Fruit fly (Drosophila melanogaster) whole organism, embryonic: ENCODE data around the gene CG42487.

Source experiments
- Bteb2 ChIP-seq: fragments of 200-800 bp; sonication (Bioruptor generic); optimal IDR thresholded peaks from 2 replicates; lab custom pipeline; 2016; ENCODE audit warnings: missing biosample characterization, missing genetic modification characterization
- CG10267 ChIP-seq: fragments of 200-800 bp; sonication (Bioruptor generic); optimal IDR thresholded peaks from 2 replicates; lab custom pipeline; 2018; ENCODE audit warnings: missing biosample characterization, mild to moderate bottlenecking, missing genetic modification characterization, moderate library complexity
- CG11723 ChIP-seq: fragments of 200-800 bp; sonication (Bioruptor generic); optimal IDR thresholded peaks from 2 replicates; lab custom pipeline; 2017; ENCODE audit warnings: missing biosample characterization, mild to moderate bottlenecking, missing genetic modification characterization
- CG13287 ChIP-seq: fragments of 200-800 bp; sonication (Bioruptor generic); IDR thresholded peaks from 2 replicates; pipeline ENCODE4 v1.3.6; 2022; ENCODE audit warnings: missing biosample characterization, missing genetic modification characterization; ENCODE audit not compliant: partially characterized antibody
- CG13424 ChIP-seq: fragments of 200-800 bp; sonication (Bioruptor generic); optimal IDR thresholded peaks from 2 replicates; lab custom pipeline; 2019; ENCODE audit warnings: missing biosample characterization, mild to moderate bottlenecking, missing genetic modification characterization, moderate library complexity
- CG13894 ChIP-seq: fragments of 200-800 bp; sonication (Bioruptor generic); optimal IDR thresholded peaks from 3 replicates; lab custom pipeline; 2018; ENCODE audit warnings: missing biosample characterization, mild to moderate bottlenecking, missing genetic modification characterization, moderate library complexity
- CG1603 ChIP-seq: fragments of 200-800 bp; sonication (Bioruptor generic); optimal IDR thresholded peaks from 2 replicates; lab custom pipeline; 2019; ENCODE audit warnings: missing biosample characterization, mild to moderate bottlenecking, missing genetic modification characterization, moderate library complexity
- CG17385 ChIP-seq: fragments of 200-800 bp; sonication (Bioruptor generic); optimal IDR thresholded peaks from 3 replicates; lab custom pipeline; 2018; ENCODE audit warnings: missing biosample characterization, mild to moderate bottlenecking, missing genetic modification characterization
- CG17802 ChIP-seq: fragments of 200-800 bp; sonication (Bioruptor generic); optimal IDR thresholded peaks from 2 replicates; lab custom pipeline; 2018; ENCODE audit warnings: missing biosample characterization, mild to moderate bottlenecking, missing genetic modification characterization, moderate library complexity
- CG18262 ChIP-seq: fragments of 200-800 bp; optimal IDR thresholded peaks from 3 replicates; lab custom pipeline; 2019; ENCODE audit warnings: missing biosample characterization, mild to moderate bottlenecking, missing genetic modification characterization, moderate library complexity
- CG18476 ChIP-seq: fragments of 200-800 bp; sonication (Bioruptor generic); optimal IDR thresholded peaks from 2 replicates; lab custom pipeline; 2016; ENCODE audit warnings: missing biosample characterization, mild to moderate bottlenecking, missing genetic modification characterization
- CG34224 ChIP-seq: fragments of 200-800 bp; sonication (Bioruptor generic); IDR thresholded peaks from 3 replicates; pipeline ENCODE4 v1.3.6; 2022; ENCODE audit warnings: missing biosample characterization, missing genetic modification characterization; ENCODE audit not compliant: partially characterized antibody
- CG5953 ChIP-seq: fragments of 200-800 bp; sonication (Bioruptor generic); IDR thresholded peaks from 2 replicates; pipeline ENCODE4 v1.3.6; 2022; ENCODE audit warnings: missing biosample characterization, missing genetic modification characterization
- CG6654 ChIP-seq: fragments of 200-800 bp; sonication (Bioruptor generic); optimal IDR thresholded peaks from 2 replicates; lab custom pipeline; 2017; ENCODE audit warnings: missing biosample characterization, mild to moderate bottlenecking, missing genetic modification characterization
- CG8089 ChIP-seq: fragments of 200-800 bp; sonication (Bioruptor generic); optimal IDR thresholded peaks from 3 replicates; lab custom pipeline; 2016; ENCODE audit warnings: missing biosample characterization, missing genetic modification characterization
- CG8924 ChIP-seq: fragments of 200-800 bp; optimal IDR thresholded peaks from 3 replicates; lab custom pipeline; 2019; ENCODE audit warnings: missing biosample characterization, mild to moderate bottlenecking, missing genetic modification characterization, moderate library complexity
- Dip2 ChIP-seq: fragments of 200-800 bp; sonication (Bioruptor generic); IDR thresholded peaks from 2 replicates; pipeline ENCODE4 v1.3.6; 2022; ENCODE audit warnings: missing biosample characterization, missing genetic modification characterization
- Dip3 ChIP-seq: fragments of 200-800 bp; sonication (Bioruptor generic); optimal IDR thresholded peaks from 3 replicates; lab custom pipeline; 2016; ENCODE audit warnings: missing biosample characterization, missing genetic modification characterization
- Dll ChIP-seq: fragments of 200-800 bp; sonication (Bioruptor generic); IDR thresholded peaks from 4 replicates; pipeline ENCODE4 v1.3.6; 2022; ENCODE audit warnings: missing biosample characterization, missing genetic modification characterization; ENCODE audit not compliant: partially characterized antibody
- Doc2 ChIP-seq: fragments of 200-800 bp; sonication (Bioruptor generic); IDR thresholded peaks from 2 replicates; pipeline ENCODE4 v1.3.6; 2022; ENCODE audit warnings: missing biosample characterization, missing genetic modification characterization
- E2f2 ChIP-seq: fragments of 200-800 bp; sonication (Bioruptor generic); IDR thresholded peaks from 2 replicates; pipeline ENCODE4 v1.3.6; 2022; ENCODE audit warnings: missing biosample characterization, missing genetic modification characterization
- Ets65A ChIP-seq: fragments of 200-800 bp; sonication (Bioruptor generic); peaks from one replicate; lab custom pipeline; 2016; ENCODE audit warnings: missing biosample characterization, missing genetic modification characterization
- Fer2 ChIP-seq: fragments of 200-800 bp; sonication (Bioruptor generic); optimal IDR thresholded peaks from 2 replicates; lab custom pipeline; 2018; ENCODE audit warnings: missing biosample characterization, mild to moderate bottlenecking, missing genetic modification characterization, moderate library complexity
- Hand ChIP-seq: fragments of 200-800 bp; sonication (Bioruptor generic); optimal IDR thresholded peaks from 2 replicates; lab custom pipeline; 2017; ENCODE audit warnings: mild to moderate bottlenecking, missing biosample characterization, missing genetic modification reagents, missing genetic modification characterization
- Hmr ChIP-seq: fragments of 200-800 bp; sonication (Bioruptor generic); optimal IDR thresholded peaks from 3 replicates; lab custom pipeline; 2017; ENCODE audit warnings: mild to moderate bottlenecking, missing biosample characterization, missing genetic modification reagents, missing genetic modification characterization
- Hr39 ChIP-seq: fragments of >200 bp; optimal IDR thresholded peaks from 2 replicates; lab custom pipeline; 2017
- Lpt ChIP-seq: fragments of >200 bp; optimal IDR thresholded peaks from 2 replicates; lab custom pipeline; 2018; ENCODE audit warnings: missing biosample characterization, missing genetic modification characterization
- Meics ChIP-seq: fragments of 200-800 bp; sonication (Bioruptor generic); optimal IDR thresholded peaks from 2 replicates; lab custom pipeline; 2017; ENCODE audit warnings: missing biosample characterization, mild to moderate bottlenecking, missing genetic modification characterization
- Scr ChIP-seq: fragments of 200-800 bp; sonication (Bioruptor generic); IDR thresholded peaks from 2 replicates; pipeline ENCODE4 v1.3.6; 2022; ENCODE audit warnings: missing biosample characterization, missing genetic modification characterization; ENCODE audit not compliant: partially characterized antibody
- Sox100B ChIP-seq: fragments of 200-800 bp; sonication (Bioruptor generic); optimal IDR thresholded peaks from 3 replicates; lab custom pipeline; 2018; ENCODE audit warnings: missing biosample characterization, mild to moderate bottlenecking, missing genetic modification characterization
- Trl ChIP-seq, 3 experiments: fragments of >200 bp in 2 of 3; fragments of 200-800 bp in 1 of 3; sonication (Bioruptor generic) in 1 of 3; optimal IDR thresholded peaks; 2 replicates in 1 of 3; 3 replicates in 2 of 3; lab custom pipeline; 2016 to 2017; ENCODE audit warnings: missing biosample characterization in 1 of 3, missing genetic modification characterization in 1 of 3
- ara ChIP-seq: fragments of 200-800 bp; sonication (Bioruptor generic); IDR thresholded peaks from 2 replicates; pipeline ENCODE4 v1.3.6; 2022; ENCODE audit warnings: missing biosample characterization, missing genetic modification characterization
- cas ChIP-seq: fragments of 200-800 bp; sonication (Bioruptor generic); IDR thresholded peaks from 2 replicates; pipeline ENCODE4 v1.3.6; 2022; ENCODE audit warnings: missing biosample characterization, missing genetic modification characterization
- da ChIP-seq: fragments of 200-800 bp; sonication (Bioruptor generic); optimal IDR thresholded peaks from 2 replicates; lab custom pipeline; 2016; ENCODE audit warnings: missing biosample characterization, missing genetic modification characterization
- danr ChIP-seq: fragments of 200-800 bp; sonication (Bioruptor generic); IDR thresholded peaks from 2 replicates; pipeline ENCODE4 v1.3.6; 2022; ENCODE audit warnings: missing biosample characterization, missing genetic modification characterization
- dmrt99B ChIP-seq: fragments of 200-800 bp; sonication (Bioruptor generic); optimal IDR thresholded peaks from 2 replicates; lab custom pipeline; 2018; ENCODE audit warnings: missing biosample characterization, mild to moderate bottlenecking, missing genetic modification characterization, moderate library complexity
- en ChIP-seq: fragments of 200-800 bp; sonication (Bioruptor generic); optimal IDR thresholded peaks from 2 replicates; lab custom pipeline; 2016; ENCODE audit warnings: missing biosample characterization, missing genetic modification characterization
- fd96Cb ChIP-seq: fragments of 200-800 bp; sonication (Bioruptor generic); optimal IDR thresholded peaks from 2 replicates; lab custom pipeline; 2018; ENCODE audit warnings: missing biosample characterization, mild to moderate bottlenecking, missing genetic modification characterization, moderate library complexity
- fru ChIP-seq: fragments of >200 bp; optimal IDR thresholded peaks from 2 replicates; lab custom pipeline; 2017
- hth ChIP-seq: fragments of >200 bp; optimal IDR thresholded peaks from 2 replicates; lab custom pipeline; 2017; ENCODE audit warnings: inconsistent platforms
- knrl ChIP-seq: fragments of 200-800 bp; sonication (Bioruptor generic); IDR thresholded peaks from 3 replicates; pipeline ENCODE4 v1.3.6; 2022; ENCODE audit warnings: missing biosample characterization, missing genetic modification characterization; ENCODE audit not compliant: partially characterized antibody
- pan ChIP-seq, 4 experiments: fragments of >200 bp in 3 of 4; fragments of 200-800 bp in 1 of 4; sonication (Bioruptor generic) in 1 of 4; optimal IDR thresholded peaks in 3 of 4; IDR thresholded peaks in 1 of 4; 2 replicates each; pipeline versions ENCODE4 v1.3.6 to Lab custom; 2017 to 2022; ENCODE audit warnings: missing biosample characterization in 2 of 4, missing genetic modification characterization in 2 of 4, mixed read lengths in 1 of 4
- pnt ChIP-seq: fragments of 200-800 bp; sonication (Bioruptor generic); optimal IDR thresholded peaks from 3 replicates; lab custom pipeline; 2016; ENCODE audit warnings: missing biosample characterization, missing genetic modification characterization
- rib ChIP-seq: fragments of 200-800 bp; sonication (Bioruptor generic); IDR thresholded peaks from 2 replicates; pipeline ENCODE4 v1.3.6; 2022; ENCODE audit warnings: missing biosample characterization, missing genetic modification characterization
- sd ChIP-seq: fragments of 200-800 bp; sonication (Bioruptor generic); optimal IDR thresholded peaks from 3 replicates; lab custom pipeline; 2018; ENCODE audit warnings: missing biosample characterization, mild to moderate bottlenecking, missing genetic modification characterization, moderate library complexity
- sens-2 ChIP-seq: fragments of 200-800 bp; sonication (Bioruptor generic); IDR thresholded peaks from 2 replicates; pipeline ENCODE4 v1.3.6; 2022; ENCODE audit warnings: missing biosample characterization, missing genetic modification characterization
- ssp ChIP-seq: fragments of 200-800 bp; sonication (Bioruptor generic); IDR thresholded peaks from 2 replicates; pipeline ENCODE4 v1.3.6; 2022; ENCODE audit warnings: missing biosample characterization, missing genetic modification characterization
- zf30C ChIP-seq: fragments of 200-800 bp; sonication (Bioruptor generic); optimal IDR thresholded peaks from 3 replicates; lab custom pipeline; 2018; ENCODE audit warnings: missing biosample characterization, mild to moderate bottlenecking, missing genetic modification characterization

The CG42487 gene

DNA sequence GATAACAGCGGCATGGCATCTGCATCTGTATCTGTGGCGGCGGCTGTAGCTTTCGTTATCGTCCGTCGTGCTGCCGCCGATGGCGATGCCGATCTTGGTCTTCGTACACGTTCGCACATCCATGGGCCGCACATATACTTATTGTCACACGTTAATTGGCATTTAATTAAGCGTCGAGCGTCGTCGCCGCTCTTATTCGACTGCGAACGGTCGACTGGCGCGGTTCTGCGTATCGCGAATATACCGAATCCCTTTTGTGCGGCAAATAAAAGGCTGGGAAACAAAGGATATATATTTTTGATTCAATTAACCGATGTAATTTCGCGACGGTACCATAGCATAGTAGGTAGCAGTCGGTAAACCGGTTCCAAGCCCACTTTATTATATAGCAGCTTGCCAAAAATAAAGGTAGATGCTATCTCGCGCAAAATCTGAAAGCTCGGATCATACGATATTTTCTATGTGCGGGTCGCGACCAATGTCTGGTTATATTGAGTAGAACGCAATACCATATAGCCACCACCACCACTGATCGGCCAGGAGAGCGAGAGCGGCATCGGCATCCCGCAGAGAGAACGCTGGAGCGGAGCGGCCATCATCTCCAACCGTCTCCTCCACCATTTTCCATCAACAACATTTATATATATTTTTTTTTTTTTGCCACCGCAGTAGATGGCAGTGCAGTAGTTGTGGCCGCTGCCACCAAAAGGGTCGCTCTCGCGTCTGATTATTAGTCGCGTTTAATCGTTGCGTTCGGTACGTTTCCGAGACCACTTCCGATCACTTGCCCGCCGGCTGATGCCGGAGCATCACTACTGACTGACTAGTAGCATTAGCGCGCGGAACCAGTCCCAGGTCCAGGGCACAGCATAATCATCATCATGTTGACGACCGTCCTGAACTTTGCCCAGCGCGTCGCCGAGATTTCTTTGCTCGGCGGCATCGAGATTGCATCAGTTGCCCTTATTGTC, 33.8 kb downstream of the CG42487 start, which contains the start of gene mino:
Gene mino, plus strand, starts transcription at position 192 of the 971 bp plus-strand sequence.
- TF ChIP-seq CG11723, result no peak
- no peak for TF ChIP-seq hth (lab: Kevin White, UChicago)
- TF ChIP-seq Fer2 (tag; lab: Kevin White, UChicago), result no peak
- no peak for TF ChIP-seq Dip3 (GFP tag; lab: Kevin White, UChicago)
- no peak for TF ChIP-seq cas (GFP tag; lab: Robert Waterston, UW)
- TF ChIP-seq Bteb2, result no peak
- no peak for TF ChIP-seq fru (lab: Kevin White, UChicago)
- no peak for TF ChIP-seq zf30C
- no peak for TF ChIP-seq ara (GFP tag; lab: Robert Waterston, UW)
- TF ChIP-seq ssp (GFP tag; lab: Robert Waterston, UW), result no peak
- 0 out of 3 replicates have a peak, but pooled peaks have one; percentile 16 for TF ChIP-seq CG34224 (GFP tag; lab: Robert Waterston, UW)
- peak in 1 of 2 experiments; percentile 62 for TF ChIP-seq Trl (optimal IDR thresholded peaks at IDR 0.05; lab: Kevin White, UChicago)
- no peak for TF ChIP-seq Trl (GFP tag; optimal IDR thresholded peaks at IDR 0.05; lab: Kevin White, UChicago)
- no peak for TF ChIP-seq pan (optimal IDR thresholded peaks at IDR 0.05; lab: Kevin White, UChicago)
- TF ChIP-seq pan (GFP tag; optimal IDR thresholded peaks at IDR 0.05 in 1 of 2, IDR thresholded peaks at IDR 0.05 in 1 of 2), result no peak
- 0 out of 3 replicates have a peak, but pooled peaks have one; percentile 11 for TF ChIP-seq knrl (GFP tag; lab: Robert Waterston, UW)
- TF ChIP-seq Hand (GFP tag; lab: Kevin White, UChicago), result no peak
- no peak for TF ChIP-seq CG8924 (tag; lab: Kevin White, UChicago)
- no peak for TF ChIP-seq CG13424
- no peak for TF ChIP-seq CG18262
- peak; percentile 33; the same call in 1 of the 2 replicates for TF ChIP-seq rib
- peak; percentile 24 for TF ChIP-seq Meics (GFP tag; lab: Kevin White, UChicago)
- no peak for TF ChIP-seq dmrt99B
- TF ChIP-seq Dip2 (GFP tag; lab: Robert Waterston, UW), result no peak
- TF ChIP-seq Hr39 (lab: Kevin White, UChicago), result no peak
- TF ChIP-seq CG17802 (tag; lab: Kevin White, UChicago), result no peak
- TF ChIP-seq pnt (GFP tag; lab: Kevin White, UChicago), result no peak
- TF ChIP-seq CG5953 (GFP tag; lab: Robert Waterston, UW), result peak; percentile 34; the same call in 1 of the 2 replicates
- 0 out of 2 replicates have a peak, but pooled peaks have one; percentile 19 for TF ChIP-seq CG13287 (GFP tag; lab: Robert Waterston, UW)
- no peak for TF ChIP-seq Lpt (GFP tag; lab: Kevin White, UChicago)
- no peak for TF ChIP-seq sens-2
- TF ChIP-seq Scr, result no peak
- TF ChIP-seq CG1603 (tag; lab: Kevin White, UChicago), result no peak
- TF ChIP-seq Ets65A (GFP tag; lab: Kevin White, UChicago), result no peak
- TF ChIP-seq CG6654 (GFP tag; lab: Kevin White, UChicago), result no peak
- no peak for TF ChIP-seq Doc2 (GFP tag; lab: Robert Waterston, UW)
- no peak for TF ChIP-seq danr (GFP tag; lab: Robert Waterston, UW)
- TF ChIP-seq CG13894 (tag; lab: Kevin White, UChicago), result peak; percentile 99
- 0 out of 4 replicates have a peak, but pooled peaks have one; percentile 10 for TF ChIP-seq Dll
- no peak for TF ChIP-seq CG18476 (GFP tag; lab: Kevin White, UChicago)
- no peak for TF ChIP-seq E2f2 (GFP tag; lab: Robert Waterston, UW)
- TF ChIP-seq fd96Cb, result no peak
- TF ChIP-seq da (GFP tag; lab: Kevin White, UChicago), result no peak
- no peak for TF ChIP-seq Sox100B (GFP tag; lab: Kevin White, UChicago)
- TF ChIP-seq CG8089 (GFP tag; lab: Kevin White, UChicago), result no peak
- peak; percentile 4 for TF ChIP-seq Hmr (GFP tag; lab: Kevin White, UChicago)
- no peak for TF ChIP-seq CG17385 (GFP tag; lab: Kevin White, UChicago)
- no peak for TF ChIP-seq CG10267 (tag; lab: Kevin White, UChicago)
- no peak for TF ChIP-seq sd (tag; lab: Kevin White, UChicago)
- no peak for TF ChIP-seq en (GFP tag; lab: Kevin White, UChicago)
